Worm (Caenorhabditis elegans) whole organism, mixed stage, embryonic: Measurements from ENCODE around the gene R01H2.2.

Source experiments
- ceh-43 ChIP-seq: fragments of 200-800 bp; sonication (Bioruptor generic); optimal IDR thresholded peaks from 2 replicates; lab custom pipeline; 2018; ENCODE audit warnings: mild to moderate bottlenecking, missing genetic modification characterization, moderate library complexity, missing compliant biosample characterization
- lin-32 ChIP-seq: fragments of 200-800 bp; sonication (Bioruptor generic); optimal IDR thresholded peaks from 2 replicates; lab custom pipeline; 2018; ENCODE audit warnings: mild to moderate bottlenecking, missing genetic modification characterization, missing compliant biosample characterization
- lsy-2 ChIP-seq: fragments of 150-350 bp; optimal IDR thresholded peaks from 2 replicates; lab custom pipeline; 2014; ENCODE audit warnings: missing biosample characterization, missing genetic modification characterization
- nhr-12 ChIP-seq: fragments of 150-350 bp; optimal IDR thresholded peaks from 2 replicates; lab custom pipeline; 2014; ENCODE audit warnings: missing biosample characterization, missing genetic modification characterization
- nhr-237 ChIP-seq: fragments of 150-350 bp; optimal IDR thresholded peaks from 2 replicates; lab custom pipeline; 2014; ENCODE audit warnings: missing biosample characterization, missing genetic modification characterization
- nhr-28 ChIP-seq: fragments of 150-350 bp; optimal IDR thresholded peaks from 2 replicates; lab custom pipeline; 2014; ENCODE audit warnings: missing biosample characterization, missing genetic modification characterization
- sem-2 ChIP-seq: fragments of 200-800 bp; sonication (Bioruptor generic); optimal IDR thresholded peaks from 2 replicates; lab custom pipeline; 2018; ENCODE audit warnings: mild to moderate bottlenecking, missing genetic modification characterization, missing compliant biosample characterization
- snpc-4 ChIP-seq: fragments of 150-350 bp; optimal IDR thresholded peaks from 2 replicates; lab custom pipeline; 2014; ENCODE audit warnings: missing biosample characterization, missing genetic modification characterization
- ztf-11 ChIP-seq: fragments of 150-350 bp; optimal IDR thresholded peaks from 2 replicates; lab custom pipeline; 2014; ENCODE audit warnings: missing biosample characterization, missing genetic modification characterization

ce11 chrIII:7019724-7020123 is 36.6 kb upstream of the R01H2.2 start:
- TF ChIP-seq lin-32 (no peak), snpc-4 (no peak), sem-2 (GFP tag; lab: Kevin White, UChicago) (no peak), nhr-12 (tag; lab: Kevin White, UChicago) (no peak), nhr-28 (no peak), ztf-11 (tag; lab: Kevin White, UChicago) (no peak), nhr-237 (tag; lab: Kevin White, UChicago) (no peak), lsy-2 (no peak), ceh-43 (no peak)
